Worm (Caenorhabditis elegans): ENCODE data around the gene K01A6.5.

Gene K01A6.5

ce11 chrIV:11765507-11765906 is 23.0 kb downstream of the K01A6.5 start:
- peak; percentile 68 for TF ChIP-seq ceh-31 (tag; optimal IDR thresholded peaks at IDR 0.05)
- TF ChIP-seq ceh-48 (tag; optimal IDR thresholded peaks at IDR 0.05), result peak; percentile 95
- TF ChIP-seq ttx-3 (tag; optimal IDR thresholded peaks at IDR 0.05), result no peak
- peak; percentile 51 for TF ChIP-seq tbx-2 (tag; optimal IDR thresholded peaks at IDR 0.05)
- TF ChIP-seq unc-42 (tag; optimal IDR thresholded peaks at IDR 0.05), result peak; percentile 92
- no peak for TF ChIP-seq unc-55 (GFP tag; optimal IDR thresholded peaks at IDR 0.05)
- peak; percentile 47 for TF ChIP-seq ceh-18 (tag; optimal IDR thresholded peaks at IDR 0.05)
- TF ChIP-seq unc-86 (tag; optimal IDR thresholded peaks at IDR 0.05), result peak; percentile 3
- peak; percentile 29 for TF ChIP-seq ceh-34 (tag; optimal IDR thresholded peaks at IDR 0.05)
- TF ChIP-seq nfya-1 (tag; optimal IDR thresholded peaks at IDR 0.05), result peak; percentile 47
- TF ChIP-seq ceh-30 (tag; optimal IDR thresholded peaks at IDR 0.05), result no peak
- TF ChIP-seq lim-6 (tag; optimal IDR thresholded peaks at IDR 0.05), result no peak

ce11 chrIV:11769769-11770168 is 27.3 kb downstream of the K01A6.5 start:
- TF ChIP-seq ceh-30 (tag; optimal IDR thresholded peaks at IDR 0.05) (no peak), F13H6.1 (tag; optimal IDR thresholded peaks at IDR 0.05) (no peak), ceh-14 (tag; optimal IDR thresholded peaks at IDR 0.05) (no peak)

DNA sequence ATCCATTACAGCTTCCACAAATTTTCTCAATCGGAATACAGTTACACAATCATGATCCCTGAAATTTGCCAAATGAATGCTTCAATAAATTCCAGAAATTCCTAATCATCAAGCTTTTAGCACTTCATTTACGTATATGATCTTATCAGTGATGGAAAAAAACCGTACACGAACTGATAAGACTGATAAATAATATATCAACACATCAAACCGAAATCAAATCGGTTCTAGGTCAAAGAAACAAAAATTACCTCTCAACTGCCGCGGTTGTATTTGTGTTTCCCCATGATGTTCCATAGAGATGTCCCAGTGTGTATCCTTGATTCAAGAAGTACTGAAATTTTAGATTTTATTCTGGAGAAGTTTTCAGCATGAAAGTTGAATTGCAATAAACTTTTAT is 28.6 kb downstream of the K01A6.5 start:
- TF ChIP-seq elt-2 (tag; optimal IDR thresholded peaks at IDR 0.05) (peak; percentile 34), pha-4 (tag; optimal IDR thresholded peaks at IDR 0.05) (no peak), sdc-2 (tag; optimal IDR thresholded peaks at IDR 0.05) (no peak)

DNA sequence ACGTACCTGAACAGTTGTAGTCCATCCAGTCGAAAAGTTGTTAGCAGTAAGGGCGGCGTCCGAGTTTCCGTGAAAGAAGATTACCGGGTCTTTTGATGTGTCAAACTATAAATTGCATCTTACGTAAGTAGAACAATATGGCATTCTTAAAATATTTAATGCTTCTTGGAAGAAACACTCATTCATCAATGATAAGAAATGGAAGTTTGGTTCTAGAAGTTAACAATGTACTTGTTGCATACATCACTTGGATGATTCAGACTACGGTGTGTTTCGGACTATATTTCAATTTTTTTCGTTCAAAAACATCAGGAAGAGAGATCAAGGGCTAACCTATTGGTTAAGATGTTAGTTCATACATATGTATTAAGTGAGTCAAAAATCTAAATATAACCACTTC is 29.6 kb downstream of the K01A6.5 start:
- no peak for TF ChIP-seq pros-1 (tag; optimal IDR thresholded peaks at IDR 0.05)
- no peak for TF ChIP-seq pha-4 (tag; optimal IDR thresholded peaks at IDR 0.05)
- TF ChIP-seq Y22D7AL.16 (tag; optimal IDR thresholded peaks at IDR 0.05), result no peak
- no peak for TF ChIP-seq unc-86 (tag; optimal IDR thresholded peaks at IDR 0.05)
- TF ChIP-seq ref-2 (tag; optimal IDR thresholded peaks at IDR 0.05), result no peak
- TF ChIP-seq hlh-13 (GFP tag; optimal IDR thresholded peaks at IDR 0.05), result no peak
- TF ChIP-seq K02D7.2 (tag; optimal IDR thresholded peaks at IDR 0.05), result no peak
- TF ChIP-seq ceh-14 (tag; optimal IDR thresholded peaks at IDR 0.05), result no peak
- TF ChIP-seq fax-1 (tag; optimal IDR thresholded peaks at IDR 0.05), result no peak
- TF ChIP-seq ceh-48 (tag; optimal IDR thresholded peaks at IDR 0.05), result no peak
- no peak for TF ChIP-seq pat-9 (tag; optimal IDR thresholded peaks at IDR 0.05)
- TF ChIP-seq unc-3 (GFP tag; conservative IDR thresholded peaks at IDR 0.05), result no peak
- TF ChIP-seq unc-3 (tag; optimal IDR thresholded peaks at IDR 0.05), result no peak
- TF ChIP-seq ceh-24 (tag; optimal IDR thresholded peaks at IDR 0.05), result no peak
- TF ChIP-seq ceh-19 (GFP tag; optimal IDR thresholded peaks at IDR 0.05), result no peak
- no peak for TF ChIP-seq madf-2 (tag; optimal IDR thresholded peaks at IDR 0.05)
- TF ChIP-seq sox-2 (GFP tag; IDR thresholded peaks at IDR 0.05), result no peak
- no peak for TF ChIP-seq ahr-1 (tag; optimal IDR thresholded peaks at IDR 0.05)

DNA sequence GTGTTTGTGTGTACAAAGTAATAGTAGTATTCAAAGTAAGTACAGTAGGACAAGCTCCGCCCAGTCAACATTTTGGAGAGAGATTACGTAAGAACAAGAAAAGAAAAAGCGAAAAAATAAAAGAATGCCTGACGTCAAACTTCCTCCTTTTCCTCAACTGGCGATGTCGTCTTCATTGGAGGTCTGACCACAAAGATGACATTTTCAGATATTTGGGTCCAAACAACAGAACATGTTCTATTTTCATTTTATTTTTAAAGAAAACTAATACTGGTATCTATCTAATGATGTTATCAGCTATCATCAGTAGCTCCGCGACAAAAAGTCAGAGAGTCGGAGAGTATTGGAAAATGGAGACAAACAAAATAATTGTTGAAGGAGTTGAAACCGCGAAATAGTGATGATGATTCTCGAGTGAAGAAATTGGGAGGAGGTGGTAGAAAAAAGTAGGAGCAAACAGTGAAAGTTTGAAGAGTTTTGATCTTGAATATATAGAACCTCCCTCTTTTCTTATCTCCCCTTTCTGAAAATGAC is 31.3 kb downstream of the K01A6.5 start, which contains the start of gene lips-5:
TSS of gene lips-5 (minus strand) at position 51 of the 534 bp plus-strand sequence.
- no peak for TF ChIP-seq pat-9 (tag; optimal IDR thresholded peaks at IDR 0.05)
- no peak for TF ChIP-seq pax-1 (tag; optimal IDR thresholded peaks at IDR 0.05)
- TF ChIP-seq hlh-15 (tag; optimal IDR thresholded peaks at IDR 0.05), result no peak
- TF ChIP-seq sox-2 (GFP tag; IDR thresholded peaks at IDR 0.05), result no peak
- TF ChIP-seq ceh-18 (tag; optimal IDR thresholded peaks at IDR 0.05), result no peak
- TF ChIP-seq T23F11.4 (GFP tag; optimal IDR thresholded peaks at IDR 0.05), result no peak
- TF ChIP-seq dmd-4 (tag; optimal IDR thresholded peaks at IDR 0.05; ENCODE audit: borderline replicate concordance), result no peak
- no peak for TF ChIP-seq ceh-19 (GFP tag; optimal IDR thresholded peaks at IDR 0.05)
- TF ChIP-seq C38D4.7 (GFP tag; optimal IDR thresholded peaks at IDR 0.05), result no peak
- no peak for TF ChIP-seq mec-3 (tag; optimal IDR thresholded peaks at IDR 0.05; ENCODE audit: borderline replicate concordance)
- no peak for TF ChIP-seq tbx-2 (tag; optimal IDR thresholded peaks at IDR 0.05)
- no peak for TF ChIP-seq npax-4 (tag; optimal IDR thresholded peaks at IDR 0.05)
- TF ChIP-seq gmeb-2 (tag; optimal IDR thresholded peaks at IDR 0.05), result no peak
- TF ChIP-seq C08G9.2 (tag; optimal IDR thresholded peaks at IDR 0.05), result no peak

Measured in whole organism, late embryonic.